Worm (Caenorhabditis elegans): Measurements from ENCODE around the gene xpb-1.

DNA sequence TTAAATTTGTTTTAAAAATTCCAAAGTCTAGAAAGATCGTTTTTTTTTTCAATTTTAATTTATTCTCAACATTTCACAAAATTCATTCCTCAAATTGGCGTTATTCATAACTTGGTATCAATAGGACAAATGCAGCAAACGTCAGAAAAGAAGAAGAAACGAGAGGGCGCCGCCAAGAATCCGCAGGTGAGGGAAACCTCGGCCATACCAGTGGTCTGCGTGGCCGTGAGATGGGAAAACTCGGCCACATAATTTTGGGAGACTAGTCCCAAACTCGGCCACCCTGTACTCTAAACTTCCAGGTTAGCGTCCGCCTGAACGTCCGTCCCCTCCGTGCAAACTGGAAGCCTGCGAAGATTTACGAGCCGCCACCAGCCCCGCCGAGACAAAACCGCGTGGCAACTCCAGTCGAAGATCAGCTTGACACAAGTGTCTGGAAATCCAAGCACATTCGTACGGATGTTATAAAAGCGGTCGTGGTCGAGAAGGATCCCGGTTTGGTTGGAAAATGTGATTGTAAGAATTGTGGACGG, 37.0 kb downstream of the xpb-1 start, which contains the start of gene Y66D12A.11:
- TF ChIP-seq madf-3 (GFP tag; IDR thresholded peaks at IDR 0.05) = no peak
- TF ChIP-seq nfya-1 (tag; optimal IDR thresholded peaks at IDR 0.05; ENCODE audit: borderline replicate concordance, insufficient read depth) = no peak
- TF ChIP-seq ama-1 (optimal IDR thresholded peaks at IDR 0.05) = no peak
- no peak for TF ChIP-seq ama-1 (GFP tag; optimal IDR thresholded peaks at IDR 0.05)
- no peak for TF ChIP-seq F22D6.2 (tag; optimal IDR thresholded peaks at IDR 0.05)
- no peak for TF ChIP-seq rcor-1 (GFP tag; IDR thresholded peaks at IDR 0.05)
- no peak for TF ChIP-seq Y56A3A.18 (GFP tag; IDR thresholded peaks at IDR 0.05)
- TF ChIP-seq ztf-25 (GFP tag; IDR thresholded peaks at IDR 0.05) = no peak
- no peak for TF ChIP-seq bed-2 (GFP tag; IDR thresholded peaks at IDR 0.05)

Data from whole organism, young adult.